Fruit fly (Drosophila melanogaster) Kc167 (cell line): ENCODE results near the gene CG14352.

Experiments used
- Myc ChIP-seq: fragments of >200 bp; optimal IDR thresholded peaks from 2 replicates; lab custom pipeline; 2017; ENCODE audit warnings: missing external identifiers
- Sin3A ChIP-seq: fragments of >200 bp; optimal IDR thresholded peaks from 2 replicates; lab custom pipeline; 2018; ENCODE audit warnings: missing external identifiers
- h ChIP-seq: fragments of >200 bp; optimal IDR thresholded peaks from 3 replicates; lab custom pipeline; 2018; ENCODE audit warnings: missing external identifiers
- psq ChIP-seq: fragments of >200 bp; optimal IDR thresholded peaks from 2 replicates; lab custom pipeline; 2017; ENCODE audit warnings: missing external identifiers
- ttk ChIP-seq: sonication (Bioruptor generic); optimal IDR thresholded peaks from 2 replicates; lab custom pipeline; 2017; ENCODE audit warnings: missing external identifiers

DNA sequence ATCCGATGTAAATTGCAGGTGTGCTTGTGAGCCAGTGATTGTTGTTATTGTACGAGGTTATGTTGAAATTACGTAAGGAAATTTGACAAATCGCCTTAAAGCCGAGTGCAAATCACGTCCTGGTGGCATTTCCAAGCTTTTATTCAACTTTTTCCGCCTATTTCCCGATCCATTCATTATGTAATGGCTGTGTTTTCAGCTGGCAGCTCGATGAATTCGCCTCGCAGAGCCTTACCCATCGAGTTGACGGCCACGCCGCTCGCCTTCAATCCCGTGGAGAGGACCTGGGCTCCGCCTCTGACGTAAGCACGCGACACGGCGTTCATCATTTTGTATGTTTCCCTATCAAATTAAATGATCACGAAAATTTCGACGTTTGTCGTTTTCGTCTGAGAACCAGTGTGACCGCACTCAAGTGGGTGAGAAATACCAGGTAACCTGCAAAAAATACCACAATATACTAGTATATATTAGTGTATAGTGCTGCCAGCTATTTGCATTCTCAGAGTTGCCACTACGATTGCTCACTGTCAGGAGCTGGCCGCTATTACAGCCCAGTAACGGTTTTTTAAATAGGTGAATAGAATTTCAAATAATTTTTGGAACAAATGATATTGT, 2.6 kb downstream of the CG14352 start, which contains the start of gene RFeSP:
- TF ChIP-seq h (lab: Kevin White, UChicago) (no peak), psq (lab: Kevin White, UChicago) (no peak), ttk (lab: Kevin White, UChicago) (no peak), Sin3A (lab: Kevin White, UChicago) (no peak), Myc (no peak)
